Worm (Caenorhabditis elegans): Measurements from ENCODE around the gene F14H3.3.

ce11 chrV:16094862-16095261 is 41.6 kb upstream of the F14H3.3 start:
- TF ChIP-seq lin-11 (tag; optimal IDR thresholded peaks at IDR 0.05), result no peak
- TF ChIP-seq lsy-2 (tag; optimal IDR thresholded peaks at IDR 0.05), result no peak
- no peak for TF ChIP-seq skn-1 (tag; optimal IDR thresholded peaks at IDR 0.05)
- TF ChIP-seq elt-3 (tag; optimal IDR thresholded peaks at IDR 0.05), result no peak
- TF ChIP-seq lin-13 (GFP tag; optimal IDR thresholded peaks at IDR 0.05), result no peak
- TF ChIP-seq zag-1 (tag; optimal IDR thresholded peaks at IDR 0.05), result no peak
- no peak for TF ChIP-seq nhr-237 (tag; optimal IDR thresholded peaks at IDR 0.05)
- no peak for TF ChIP-seq R02D3.7 (tag; optimal IDR thresholded peaks at IDR 0.05)
- no peak for TF ChIP-seq nhr-11 (tag; optimal IDR thresholded peaks at IDR 0.05)
- TF ChIP-seq ama-1 (optimal IDR thresholded peaks at IDR 0.05), result no peak
- TF ChIP-seq Y55F3AM.14 (GFP tag; optimal IDR thresholded peaks at IDR 0.05), result no peak
